Worm (Caenorhabditis elegans): ENCODE results near the gene clc-24.

DNA sequence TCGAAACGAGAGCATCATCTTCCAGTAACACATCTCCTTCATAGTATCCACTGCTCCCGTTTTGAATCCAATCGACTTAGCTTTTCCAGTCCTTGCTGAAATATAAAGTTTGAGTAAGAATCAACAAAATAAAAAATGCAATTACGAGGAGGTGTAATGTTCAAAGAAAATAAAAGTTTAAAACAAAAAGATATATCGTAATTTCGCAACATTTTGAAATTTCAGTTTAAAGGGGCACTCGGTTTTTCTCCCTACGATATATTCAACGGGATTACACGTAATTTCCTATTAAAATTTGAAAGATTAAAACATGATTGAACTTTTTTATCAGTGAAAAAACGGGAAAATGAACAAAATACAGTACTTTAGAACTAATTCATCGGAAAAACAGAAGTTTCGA lies 6.2 kb downstream of the clc-24 start, which contains the start of gene Y34F4.3:
- TF ChIP-seq F37B4.10 (GFP tag; IDR thresholded peaks at IDR 0.05), result no peak
- no peak for TF ChIP-seq rec-8 (tag; optimal IDR thresholded peaks at IDR 0.05)
- TF ChIP-seq F22D6.2 (tag; optimal IDR thresholded peaks at IDR 0.05), result no peak
- no peak for TF ChIP-seq snpc-3.4 (tag; optimal IDR thresholded peaks at IDR 0.05)
- TF ChIP-seq lin-35 (GFP tag; optimal IDR thresholded peaks at IDR 0.05), result no peak
- TF ChIP-seq tbx-9 (tag; optimal IDR thresholded peaks at IDR 0.05; ENCODE audit: borderline replicate concordance), result no peak
- TF ChIP-seq ceh-27 (GFP tag; optimal IDR thresholded peaks at IDR 0.05), result no peak
- TF ChIP-seq B0261.1 (tag; optimal IDR thresholded peaks at IDR 0.05), result no peak
- TF ChIP-seq athp-1 (tag; optimal IDR thresholded peaks at IDR 0.05), result no peak
- no peak for TF ChIP-seq mxl-1 (tag; optimal IDR thresholded peaks at IDR 0.05)
- no peak for TF ChIP-seq ama-1 (optimal IDR thresholded peaks at IDR 0.05)
- TF ChIP-seq ama-1 (GFP tag; optimal IDR thresholded peaks at IDR 0.05), result no peak
- no peak for TF ChIP-seq ets-4 (GFP tag; optimal IDR thresholded peaks at IDR 0.05)
- no peak for TF ChIP-seq snpc-4 (GFP tag; optimal IDR thresholded peaks at IDR 0.05)
- no peak for TF ChIP-seq snpc-4 (tag; optimal IDR thresholded peaks at IDR 0.05)

Measured in whole organism, young adult.